Fruit fly (Drosophila melanogaster) whole organism, adult: Measurements from ENCODE around the gene Ktl.

Experiments used
- CG11617 ChIP-seq: fragments of 200-800 bp; sonication (Bioruptor generic); optimal IDR thresholded peaks from 2 replicates; lab custom pipeline; 2017; ENCODE audit warnings: mild to moderate bottlenecking, missing biosample characterization, missing genetic modification reagents, missing genetic modification characterization
- CG12768 ChIP-seq: fragments of 200-800 bp; sonication (Bioruptor generic); optimal IDR thresholded peaks from 2 replicates; lab custom pipeline; 2017; ENCODE audit warnings: missing biosample characterization, missing genetic modification characterization, mild to moderate bottlenecking, moderate library complexity, missing genetic modification reagents
- CG14711 ChIP-seq: fragments of 200-800 bp; sonication (Bioruptor generic); optimal IDR thresholded peaks from 2 replicates; lab custom pipeline; 2018; ENCODE audit warnings: missing biosample characterization, mild to moderate bottlenecking, missing genetic modification characterization, moderate library complexity
- CG1620 ChIP-seq: fragments of 200-800 bp; sonication (Bioruptor generic); optimal IDR thresholded peaks from 2 replicates; lab custom pipeline; 2016; ENCODE audit warnings: missing biosample characterization, missing genetic modification characterization
- CG33017 ChIP-seq: fragments of 200-800 bp; sonication (Bioruptor generic); optimal IDR thresholded peaks from 2 replicates; lab custom pipeline; 2018; ENCODE audit warnings: missing biosample characterization, mild to moderate bottlenecking, missing genetic modification characterization, moderate library complexity
- CG5204 ChIP-seq: fragments of 200-800 bp; sonication (Bioruptor generic); optimal IDR thresholded peaks from 2 replicates; lab custom pipeline; 2016; ENCODE audit warnings: missing biosample characterization, missing genetic modification characterization
- CG7045 ChIP-seq: fragments of 200-800 bp; sonication (Bioruptor generic); optimal IDR thresholded peaks from 2 replicates; lab custom pipeline; 2017; ENCODE audit warnings: missing biosample characterization, mild to moderate bottlenecking, missing genetic modification characterization
- CG7101 ChIP-seq: fragments of 200-800 bp; sonication (Bioruptor generic); optimal IDR thresholded peaks from 2 replicates; lab custom pipeline; 2018; ENCODE audit warnings: missing biosample characterization, mild to moderate bottlenecking, missing genetic modification characterization, moderate library complexity
- Clk ChIP-seq: fragments of 200-800 bp; sonication (Bioruptor generic); optimal IDR thresholded peaks from 2 replicates; lab custom pipeline; 2017; ENCODE audit warnings: missing biosample characterization, missing genetic modification characterization
- Crg-1 ChIP-seq: fragments of 200-800 bp; sonication (Bioruptor generic); optimal IDR thresholded peaks from 2 replicates; lab custom pipeline; 2016; ENCODE audit warnings: missing biosample characterization, missing genetic modification characterization
- Hr96 ChIP-seq: fragments of 200-800 bp; sonication (Bioruptor generic); optimal IDR thresholded peaks from 2 replicates; lab custom pipeline; 2016; ENCODE audit warnings: missing biosample characterization, missing genetic modification characterization
- Mnt ChIP-seq: fragments of 200-800 bp; sonication (Bioruptor generic); optimal IDR thresholded peaks from 2 replicates; lab custom pipeline; 2016; ENCODE audit warnings: missing biosample characterization, mild to moderate bottlenecking, missing genetic modification characterization
- bab1 ChIP-seq: fragments of 200-800 bp; sonication (Bioruptor generic); optimal IDR thresholded peaks from 3 replicates; lab custom pipeline; 2019; ENCODE audit warnings: missing biosample characterization, mild to moderate bottlenecking, missing genetic modification characterization, moderate library complexity
- cic ChIP-seq: fragments of 200-800 bp; sonication (Bioruptor generic); optimal IDR thresholded peaks from 2 replicates; lab custom pipeline; 2017; ENCODE audit warnings: missing biosample characterization, mild to moderate bottlenecking, missing genetic modification characterization, moderate library complexity
- cnc ChIP-seq, 2 experiments: fragments of >200 bp; optimal IDR thresholded peaks; 2 replicates each; lab custom pipeline; 2017
- kay ChIP-seq: fragments of 200-800 bp; sonication (Bioruptor generic); peaks from one replicate; lab custom pipeline; 2016; ENCODE audit warnings: missing biosample characterization, missing genetic modification characterization, borderline replicate concordance
- ovo ChIP-seq: fragments of 200-800 bp; sonication (Bioruptor generic); optimal IDR thresholded peaks from 2 replicates; lab custom pipeline; 2016; ENCODE audit warnings: missing biosample characterization, missing genetic modification characterization
- pad ChIP-seq: fragments of 200-800 bp; sonication (Bioruptor generic); optimal IDR thresholded peaks from 3 replicates; lab custom pipeline; 2017; ENCODE audit warnings: missing biosample characterization, missing genetic modification characterization, mild to moderate bottlenecking, moderate library complexity, missing genetic modification reagents
- tj ChIP-seq: fragments of 200-800 bp; sonication (Bioruptor generic); optimal IDR thresholded peaks from 3 replicates; lab custom pipeline; 2017; ENCODE audit warnings: missing biosample characterization, mild to moderate bottlenecking, missing genetic modification characterization, moderate library complexity
- toe ChIP-seq: fragments of 200-800 bp; sonication (Bioruptor generic); optimal IDR thresholded peaks from 2 replicates; lab custom pipeline; 2016; ENCODE audit warnings: missing biosample characterization, missing genetic modification characterization

Gene Ktl

dm6 chr3R:20872688-20873087 is 24.4 kb downstream of the Ktl start, which contains the start of gene TotC:
TotC (plus strand) TSS chr3R:20872988.
- TF ChIP-seq CG11617 (GFP tag; lab: Kevin White, UChicago), result no peak
- no peak for TF ChIP-seq CG5204 (GFP tag; lab: Kevin White, UChicago)
- no peak for TF ChIP-seq kay (GFP tag; lab: Kevin White, UChicago)
- no peak for TF ChIP-seq Clk (GFP tag; lab: Kevin White, UChicago)
- TF ChIP-seq CG7101 (tag; lab: Kevin White, UChicago), result no peak
- TF ChIP-seq CG14711 (tag; lab: Kevin White, UChicago), result no peak
- TF ChIP-seq CG12768 (GFP tag; lab: Kevin White, UChicago), result no peak
- no peak for TF ChIP-seq toe (GFP tag; lab: Kevin White, UChicago)
- TF ChIP-seq CG1620 (GFP tag; lab: Kevin White, UChicago), result no peak
- TF ChIP-seq cnc (optimal IDR thresholded peaks at IDR 0.05; lab: Kevin White, UChicago), result no peak

- TF ChIP-seq CG1620 (GFP tag; lab: Kevin White, UChicago) (no peak), CG5204 (GFP tag; lab: Kevin White, UChicago) (no peak), Crg-1 (no peak), CG14711 (tag; lab: Kevin White, UChicago) (no peak), cic (GFP tag; lab: Kevin White, UChicago) (no peak), kay (GFP tag; lab: Kevin White, UChicago) (no peak), CG33017 (no peak), CG7045 (no peak), CG12768 (GFP tag; lab: Kevin White, UChicago) (no peak), bab1 (GFP tag; lab: Kevin White, UChicago) (no peak), CG11617 (GFP tag; lab: Kevin White, UChicago) (no peak), CG7101 (tag; lab: Kevin White, UChicago) (no peak), ovo (GFP tag; lab: Kevin White, UChicago) (no peak), Hr96 (GFP tag; lab: Kevin White, UChicago) (no peak), pad (GFP tag; lab: Kevin White, UChicago) (no peak), Mnt (GFP tag; lab: Kevin White, UChicago) (no peak), toe (GFP tag; lab: Kevin White, UChicago) (no peak), cnc (optimal IDR thresholded peaks at IDR 0.05; lab: Kevin White, UChicago) (no peak), tj (no peak)
Observed at dm6 chr3R:20870736-20871135, 26.4 kb downstream of the Ktl start, which contains the start of gene TotA. TotA (plus strand) TSS chr3R:20871036.

dm6 chr3R:20866204-20866603 is 30.9 kb downstream of the Ktl start, which contains the start of gene KaiR1D:
KaiR1D (minus strand) TSS chr3R:20866231.
- no peak for TF ChIP-seq Mnt (GFP tag; lab: Kevin White, UChicago)
- peak; percentile 27 for TF ChIP-seq CG14711 (tag; lab: Kevin White, UChicago)
- TF ChIP-seq pad (GFP tag; lab: Kevin White, UChicago), result no peak
- no peak for TF ChIP-seq CG7101 (tag; lab: Kevin White, UChicago)
- TF ChIP-seq CG7045, result no peak
- TF ChIP-seq CG12768 (GFP tag; lab: Kevin White, UChicago), result no peak

dm6 chr3R:20859845-20860244 is 37.3 kb downstream of the Ktl start, which contains the start of gene Ir93a:
Ir93a (minus strand) TSS chr3R:20859945.
- TF ChIP-seq Clk (GFP tag; lab: Kevin White, UChicago), result no peak
- TF ChIP-seq Mnt (GFP tag; lab: Kevin White, UChicago), result no peak
- TF ChIP-seq CG14711 (tag; lab: Kevin White, UChicago), result no peak
- no peak for TF ChIP-seq cnc (optimal IDR thresholded peaks at IDR 0.05; lab: Kevin White, UChicago)
- no peak for TF ChIP-seq CG7045

dm6 chr3R:20850395-20851039 is 46.6 kb downstream of the Ktl start, which contains the start of gene RpS30:
RpS30 (plus strand) TSS chr3R:20850516.
- TF ChIP-seq CG11617 (GFP tag; lab: Kevin White, UChicago), result no peak
- no peak for TF ChIP-seq CG12768 (GFP tag; lab: Kevin White, UChicago)
- TF ChIP-seq pad (GFP tag; lab: Kevin White, UChicago), result peak; percentile 37
- no peak for TF ChIP-seq CG33017
- no peak for TF ChIP-seq ovo (GFP tag; lab: Kevin White, UChicago)
- no peak for TF ChIP-seq cnc (optimal IDR thresholded peaks at IDR 0.05; lab: Kevin White, UChicago)
- peak; percentile 51 for TF ChIP-seq tj
- TF ChIP-seq cic (GFP tag; lab: Kevin White, UChicago), result peak; percentile 25
- TF ChIP-seq Crg-1, result no peak
- TF ChIP-seq Clk (GFP tag; lab: Kevin White, UChicago), result no peak
- TF ChIP-seq CG14711 (tag; lab: Kevin White, UChicago), result peak; percentile 72
- TF ChIP-seq CG7101 (tag; lab: Kevin White, UChicago), result peak; percentile 55
- no peak for TF ChIP-seq kay (GFP tag; lab: Kevin White, UChicago)
- peak; percentile 92 for TF ChIP-seq Mnt (GFP tag; lab: Kevin White, UChicago)
- TF ChIP-seq Hr96 (GFP tag; lab: Kevin White, UChicago), result peak; percentile 37
- TF ChIP-seq toe (GFP tag; lab: Kevin White, UChicago), result peak; percentile 1
- TF ChIP-seq CG1620 (GFP tag; lab: Kevin White, UChicago), result peak; percentile 22
- TF ChIP-seq CG5204 (GFP tag; lab: Kevin White, UChicago), result no peak
- TF ChIP-seq bab1 (GFP tag; lab: Kevin White, UChicago), result peak; percentile 79

- TF ChIP-seq Clk (GFP tag; lab: Kevin White, UChicago), result no peak
- no peak for TF ChIP-seq CG7045
- no peak for TF ChIP-seq CG7101 (tag; lab: Kevin White, UChicago)
- TF ChIP-seq cnc (optimal IDR thresholded peaks at IDR 0.05; lab: Kevin White, UChicago), result no peak
- TF ChIP-seq kay (GFP tag; lab: Kevin White, UChicago), result no peak
- no peak for TF ChIP-seq bab1 (GFP tag; lab: Kevin White, UChicago)
- TF ChIP-seq pad (GFP tag; lab: Kevin White, UChicago), result no peak
- no peak for TF ChIP-seq CG33017
Observed at dm6 chr3R:20846768-20847167, 50.4 kb downstream of the Ktl start, which contains the start of gene CG15696. CG15696 (plus strand) TSS chr3R:20847068.
